Fruit fly (Drosophila melanogaster) whole organism, pupa: ENCODE data around the gene CG43693.

Source experiments
- CG10348 ChIP-seq: fragments of 200-800 bp; sonication (Bioruptor generic); IDR thresholded peaks from 2 replicates; pipeline ENCODE4 v1.3.6; 2022; ENCODE audit warnings: missing biosample characterization, missing genetic modification characterization
- CG12605 ChIP-seq: fragments of 200-800 bp; sonication (Bioruptor generic); IDR thresholded peaks from 2 replicates; pipeline ENCODE4 v1.3.6; 2022; ENCODE audit warnings: missing biosample characterization, missing genetic modification characterization
- CG13204 ChIP-seq: fragments of 200-800 bp; sonication (Bioruptor generic); optimal IDR thresholded peaks from 2 replicates; lab custom pipeline; 2018; ENCODE audit warnings: missing biosample characterization, mild to moderate bottlenecking, missing genetic modification characterization, moderate library complexity
- CG14655 ChIP-seq: fragments of 200-800 bp; sonication (Bioruptor generic); optimal IDR thresholded peaks from 3 replicates; lab custom pipeline; 2017; ENCODE audit warnings: mild to moderate bottlenecking, missing biosample characterization, missing genetic modification reagents, missing genetic modification characterization
- CG15710 ChIP-seq: fragments of 200-800 bp; sonication (Bioruptor generic); optimal IDR thresholded peaks from 2 replicates; lab custom pipeline; 2018; ENCODE audit warnings: missing biosample characterization, mild to moderate bottlenecking, missing genetic modification characterization, moderate library complexity
- CG17806 ChIP-seq: fragments of 200-800 bp; sonication (Bioruptor generic); optimal IDR thresholded peaks from 2 replicates; lab custom pipeline; 2018; ENCODE audit warnings: missing biosample characterization, mild to moderate bottlenecking, missing genetic modification characterization, moderate library complexity
- CG32121 ChIP-seq: fragments of 200-800 bp; sonication (Bioruptor generic); IDR thresholded peaks from 2 replicates; pipeline ENCODE4 v1.3.6; 2022; ENCODE audit warnings: missing biosample characterization, missing genetic modification characterization
- CG34367 ChIP-seq: fragments of 200-800 bp; sonication (Bioruptor generic); optimal IDR thresholded peaks from 2 replicates; lab custom pipeline; 2018; ENCODE audit warnings: missing biosample characterization, mild to moderate bottlenecking, missing genetic modification characterization
- CG4496 ChIP-seq: fragments of 200-800 bp; sonication (Bioruptor generic); IDR thresholded peaks from 3 replicates; pipeline ENCODE4 v1.3.6; 2022; ENCODE audit warnings: missing biosample characterization, missing genetic modification characterization
- CG8159 ChIP-seq: fragments of 200-800 bp; sonication (Bioruptor generic); optimal IDR thresholded peaks from 3 replicates; lab custom pipeline; 2018; ENCODE audit warnings: missing biosample characterization, mild to moderate bottlenecking, missing genetic modification characterization, moderate library complexity
- CG8301 ChIP-seq: fragments of 200-800 bp; sonication (Bioruptor generic); optimal IDR thresholded peaks from 2 replicates; lab custom pipeline; 2018; ENCODE audit warnings: missing biosample characterization, mild to moderate bottlenecking, missing genetic modification characterization
- CG9948 ChIP-seq: fragments of 200-800 bp; sonication (Bioruptor generic); optimal IDR thresholded peaks from 2 replicates; lab custom pipeline; 2018; ENCODE audit warnings: missing biosample characterization, mild to moderate bottlenecking, missing genetic modification characterization, moderate library complexity
- D1 ChIP-seq: fragments of 200-800 bp; sonication (Bioruptor generic); optimal IDR thresholded peaks from 2 replicates; lab custom pipeline; 2018; ENCODE audit warnings: missing biosample characterization, mild to moderate bottlenecking, missing genetic modification characterization, moderate library complexity
- EcR ChIP-seq: fragments of 200-800 bp; sonication (Bioruptor generic); optimal IDR thresholded peaks from 3 replicates; lab custom pipeline; 2019; ENCODE audit warnings: missing biosample characterization, missing genetic modification characterization, mild to moderate bottlenecking, moderate library complexity, missing genetic modification reagents
- Ets98B ChIP-seq: fragments of 200-800 bp; sonication (Bioruptor generic); IDR thresholded peaks from 2 replicates; pipeline ENCODE4 v1.3.6; 2022; ENCODE audit warnings: missing biosample characterization, missing genetic modification characterization
- Pif1A ChIP-seq: fragments of 200-800 bp; sonication (Bioruptor generic); optimal IDR thresholded peaks from 3 replicates; lab custom pipeline; 2016; ENCODE audit warnings: missing biosample characterization, missing genetic modification characterization
- Pif1B ChIP-seq: fragments of 200-800 bp; sonication (Bioruptor generic); optimal IDR thresholded peaks from 3 replicates; lab custom pipeline; 2016; ENCODE audit warnings: missing biosample characterization, missing genetic modification characterization
- Snoo ChIP-seq: fragments of 200-800 bp; sonication (Bioruptor generic); optimal IDR thresholded peaks from 3 replicates; lab custom pipeline; 2017; ENCODE audit warnings: missing biosample characterization, mild to moderate bottlenecking, missing genetic modification characterization, inconsistent platforms
- fd96Ca ChIP-seq: fragments of 200-800 bp; sonication (Bioruptor generic); IDR thresholded peaks from 3 replicates; pipeline ENCODE4 v1.3.6; 2022; ENCODE audit warnings: missing biosample characterization, missing genetic modification characterization
- gl ChIP-seq: fragments of 200-800 bp; sonication (Bioruptor generic); optimal IDR thresholded peaks from 2 replicates; lab custom pipeline; 2018; ENCODE audit warnings: missing biosample characterization, mild to moderate bottlenecking, missing genetic modification characterization
- rn ChIP-seq: fragments of 200-800 bp; sonication (Bioruptor generic); IDR thresholded peaks from 2 replicates; pipeline ENCODE4 v1.3.6; 2022; ENCODE audit warnings: missing biosample characterization, missing genetic modification characterization

Gene CG43693

DNA sequence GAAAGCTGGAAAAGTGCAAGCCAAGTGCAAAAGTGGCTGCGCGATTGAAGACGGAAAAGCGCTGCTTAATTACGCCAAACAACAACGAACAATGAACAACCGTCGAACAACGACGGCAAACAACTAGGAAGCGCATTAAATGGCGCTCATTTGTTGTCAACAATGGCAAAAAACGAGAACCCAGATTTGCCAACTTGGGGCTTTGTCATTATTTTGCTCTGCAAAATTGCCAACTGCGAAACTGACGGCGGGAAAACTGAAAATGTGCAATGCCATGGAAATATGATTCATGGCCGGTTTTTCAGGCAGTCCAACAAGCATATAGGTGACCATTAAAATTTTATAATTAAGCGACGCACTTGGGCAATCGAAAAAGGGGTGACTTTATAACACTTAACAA lies 62.6 kb downstream of the CG43693 start:
- TF ChIP-seq CG34367 (tag; lab: Kevin White, UChicago) (no peak), CG4496 (GFP tag; lab: Robert Waterston, UW) (no peak), CG10348 (GFP tag; lab: Robert Waterston, UW) (no peak), CG8159 (no peak), CG9948 (tag; lab: Kevin White, UChicago) (no peak), rn (GFP tag; lab: Robert Waterston, UW) (no peak), CG17806 (tag; lab: Kevin White, UChicago) (no peak), gl (tag; lab: Kevin White, UChicago) (no peak), D1 (tag; lab: Kevin White, UChicago) (no peak), CG13204 (GFP tag; lab: Kevin White, UChicago) (no peak), Pif1B (no peak), Snoo (tag; lab: Kevin White, UChicago) (no peak), CG12605 (GFP tag; lab: Robert Waterston, UW) (no peak), Ets98B (GFP tag; lab: Robert Waterston, UW) (no peak), fd96Ca (GFP tag; lab: Robert Waterston, UW) (no peak)

DNA sequence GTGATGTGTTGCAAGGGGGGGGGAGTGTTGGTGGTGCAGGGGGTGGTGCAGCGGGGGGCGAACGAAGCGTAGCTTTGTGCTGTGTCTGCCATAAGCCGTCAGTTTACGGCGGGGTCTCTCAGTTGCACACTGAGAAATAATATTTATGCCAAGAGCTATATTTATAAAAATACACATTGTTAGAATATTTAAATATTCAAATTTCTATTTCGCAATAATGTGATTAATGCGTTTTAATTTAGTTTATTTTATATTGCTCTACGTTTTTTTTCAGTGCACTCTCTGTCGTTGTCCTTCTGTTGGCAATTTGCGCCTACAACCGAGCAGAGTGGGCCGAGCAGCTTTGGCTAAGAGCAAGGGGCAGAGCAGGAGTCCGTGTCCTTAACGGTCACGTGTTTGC lies 64.6 kb downstream of the CG43693 start:
- TF ChIP-seq Ets98B (GFP tag; lab: Robert Waterston, UW), result peak; percentile 34; the same call in 1 of the 2 replicates
- TF ChIP-seq CG8159, result peak; percentile 7
- TF ChIP-seq Snoo (tag; lab: Kevin White, UChicago), result no peak
- no peak for TF ChIP-seq CG34367 (tag; lab: Kevin White, UChicago)
- peak; percentile 18; the same call in 1 of the 2 replicates for TF ChIP-seq CG12605 (GFP tag; lab: Robert Waterston, UW)
- no peak for TF ChIP-seq CG8301 (tag; lab: Kevin White, UChicago)
- peak; percentile 7 for TF ChIP-seq CG14655 (GFP tag; lab: Kevin White, UChicago)
- no peak for TF ChIP-seq CG9948 (tag; lab: Kevin White, UChicago)
- no peak for TF ChIP-seq Pif1A (GFP tag; lab: Kevin White, UChicago)
- no peak for TF ChIP-seq CG13204 (GFP tag; lab: Kevin White, UChicago)
- TF ChIP-seq fd96Ca (GFP tag; lab: Robert Waterston, UW), result 0 out of 3 replicates have a peak, but pooled peaks have one; percentile 45
- TF ChIP-seq CG4496 (GFP tag; lab: Robert Waterston, UW), result peak; percentile 32; the same call in 1 of the 3 replicates
- TF ChIP-seq EcR, result no peak
- no peak for TF ChIP-seq rn (GFP tag; lab: Robert Waterston, UW)
- TF ChIP-seq gl (tag; lab: Kevin White, UChicago), result no peak
- peak; percentile 22 for TF ChIP-seq CG15710
- no peak for TF ChIP-seq CG10348 (GFP tag; lab: Robert Waterston, UW)
- no peak for TF ChIP-seq D1 (tag; lab: Kevin White, UChicago)
- TF ChIP-seq Pif1B, result no peak
- no peak for TF ChIP-seq CG32121 (GFP tag; lab: Robert Waterston, UW)
- TF ChIP-seq CG17806 (tag; lab: Kevin White, UChicago), result no peak
- TF ChIP-seq, all 21 proteins: peak for 7
